Fruit fly (Drosophila melanogaster): ENCODE data around the gene CG32192.

The CG32192 gene

DNA sequence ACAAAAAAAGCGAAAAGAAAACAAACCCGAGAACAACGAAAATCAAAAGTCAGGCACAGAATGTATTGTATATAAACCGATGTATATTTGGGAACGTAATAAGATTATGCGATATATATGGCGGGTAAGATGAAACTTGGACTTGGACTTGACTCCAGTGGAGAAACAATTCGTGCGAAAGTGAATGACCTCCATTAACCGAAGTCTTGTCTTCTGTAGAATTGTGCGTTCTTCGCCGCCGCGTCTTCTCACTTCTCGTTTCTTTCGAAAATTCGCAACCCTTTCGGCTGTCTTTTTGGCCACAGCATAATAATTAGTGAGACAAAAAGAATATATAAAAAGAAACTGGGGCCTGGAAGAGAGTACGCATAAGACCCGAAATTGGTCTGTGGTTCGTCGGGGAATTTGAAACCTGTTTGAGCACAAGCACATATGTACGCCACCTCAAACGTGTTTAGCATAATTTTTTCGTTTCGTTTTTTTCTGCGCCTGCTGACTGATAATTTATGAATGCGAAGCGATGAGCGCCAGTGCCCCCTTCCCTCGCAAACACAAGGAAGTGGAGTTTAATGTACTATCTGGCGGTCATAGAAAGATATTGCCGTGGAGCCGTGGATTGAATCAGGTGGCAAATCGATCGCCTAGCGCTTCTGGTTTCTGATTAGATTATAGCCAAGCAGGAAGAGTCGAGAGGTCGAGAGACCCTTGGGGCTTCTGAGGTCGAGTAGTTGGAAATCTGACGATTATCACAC, 32.5 kb upstream of the CG32192 start:
- TF ChIP-seq CG5204 (GFP tag; optimal IDR thresholded peaks at IDR 0.05), result no peak
- no peak for TF ChIP-seq CG11617 (GFP tag; optimal IDR thresholded peaks at IDR 0.05)
- no peak for TF ChIP-seq tj (GFP tag; optimal IDR thresholded peaks at IDR 0.05)
- TF ChIP-seq CG7045 (GFP tag; optimal IDR thresholded peaks at IDR 0.05), result no peak
- no peak for TF ChIP-seq CG14711 (tag; optimal IDR thresholded peaks at IDR 0.05)
- no peak for TF ChIP-seq ovo (GFP tag; optimal IDR thresholded peaks at IDR 0.05)
- TF ChIP-seq pad (GFP tag; optimal IDR thresholded peaks at IDR 0.05), result no peak
- no peak for TF ChIP-seq Hr96 (GFP tag; optimal IDR thresholded peaks at IDR 0.05)

DNA sequence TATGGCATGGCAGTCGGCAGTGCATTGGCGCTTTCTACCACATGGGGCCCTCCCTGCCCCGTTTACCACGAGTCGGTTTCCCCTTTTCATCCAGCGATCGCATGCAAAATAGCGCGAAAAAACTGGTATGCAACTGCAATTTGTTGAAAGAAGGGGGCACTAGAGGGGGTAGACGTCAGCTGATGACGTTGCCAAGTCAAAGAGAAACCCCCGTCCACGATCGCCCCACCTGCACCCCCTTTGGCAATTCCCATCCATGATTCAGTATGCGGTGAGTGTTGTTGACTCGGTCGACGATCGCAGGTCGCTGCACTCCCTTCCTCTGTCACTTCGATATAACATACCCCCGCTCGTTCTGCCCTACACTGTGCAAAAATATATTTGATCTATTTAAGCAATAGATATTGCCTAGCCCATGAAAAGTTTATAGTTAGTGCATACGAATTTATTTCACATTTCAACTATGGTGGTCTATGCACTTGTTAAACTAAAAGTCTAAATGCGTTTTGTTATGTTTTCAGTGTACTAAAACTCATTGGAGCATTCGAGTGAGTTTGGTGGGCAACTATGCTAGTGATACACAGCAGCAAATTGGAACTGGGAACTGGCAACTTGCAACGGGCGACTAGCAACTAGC, 31.3 kb upstream of the CG32192 start:
- TF ChIP-seq tj (GFP tag; optimal IDR thresholded peaks at IDR 0.05) (peak; percentile 81), CG7045 (GFP tag; optimal IDR thresholded peaks at IDR 0.05) (no peak), CG12768 (GFP tag; optimal IDR thresholded peaks at IDR 0.05) (no peak), bab1 (GFP tag; optimal IDR thresholded peaks at IDR 0.05) (peak; percentile 52)

DNA sequence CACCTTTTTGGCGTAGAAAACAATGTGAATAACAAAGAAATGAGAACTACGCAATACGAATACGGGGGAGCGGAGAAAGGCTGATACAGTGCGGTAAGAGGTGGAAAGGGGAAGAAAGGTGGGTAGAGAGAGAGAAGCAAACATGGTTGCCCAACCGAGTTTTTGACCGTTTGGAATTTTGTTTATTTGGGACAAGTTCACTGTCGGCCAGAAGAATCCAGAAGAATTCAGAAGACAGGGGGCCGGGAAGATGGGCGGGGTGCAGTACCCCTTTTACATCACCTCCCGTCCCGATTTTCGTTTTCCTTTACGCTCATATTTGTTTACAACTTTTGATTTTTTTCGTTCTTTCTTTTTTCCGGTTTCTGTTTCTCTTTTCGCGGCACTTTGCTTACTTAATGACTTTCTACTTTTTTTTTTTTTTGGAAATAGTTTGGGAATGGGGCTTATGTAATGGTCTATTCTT, 29.7 kb upstream of the CG32192 start:
- no peak for TF ChIP-seq bab1 (GFP tag; optimal IDR thresholded peaks at IDR 0.05)
- TF ChIP-seq tj (GFP tag; optimal IDR thresholded peaks at IDR 0.05), result peak; percentile 60

DNA sequence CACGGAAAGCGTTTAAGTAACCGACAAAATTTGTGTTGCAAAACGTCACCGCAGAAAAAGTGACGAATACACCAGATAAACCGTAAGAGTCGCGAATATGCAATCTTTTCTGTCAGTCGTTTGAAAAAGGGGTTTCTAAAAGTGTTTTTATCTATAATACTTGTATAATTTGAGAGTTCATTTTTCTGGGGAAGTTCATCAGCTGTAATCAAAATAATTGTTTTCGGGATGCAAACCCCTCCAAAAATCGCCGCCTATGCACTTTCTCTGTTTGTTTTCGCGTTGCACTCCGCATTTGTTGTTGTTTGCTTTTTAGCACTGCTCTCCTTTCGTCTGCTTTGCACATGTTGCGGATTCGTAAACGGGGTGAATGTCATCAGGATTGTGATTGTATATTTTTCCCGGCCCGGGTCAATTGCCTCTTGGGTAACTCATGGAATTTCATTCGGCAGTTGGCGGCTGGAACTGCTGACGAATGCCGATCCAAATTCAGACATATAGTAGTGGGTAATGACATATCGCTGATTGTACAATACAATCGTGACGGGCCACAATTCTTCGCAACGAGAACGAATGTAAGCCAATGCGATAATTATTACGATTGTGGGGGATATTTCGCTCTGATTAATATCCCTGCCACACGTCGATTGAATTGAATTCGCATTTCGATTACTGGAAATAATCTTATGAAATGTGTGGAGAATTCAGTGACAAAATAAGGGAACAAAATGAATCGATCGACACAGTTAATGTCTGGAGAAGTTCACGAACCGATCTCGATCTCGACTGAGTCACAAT, 28.2 kb upstream of the CG32192 start:
- TF ChIP-seq bab1 (GFP tag; optimal IDR thresholded peaks at IDR 0.05) (peak; percentile 74), CG7101 (tag; optimal IDR thresholded peaks at IDR 0.05) (peak; percentile 75), CG1620 (GFP tag; optimal IDR thresholded peaks at IDR 0.05) (peak; percentile 3), pad (GFP tag; optimal IDR thresholded peaks at IDR 0.05) (peak; percentile 62), toe (GFP tag; optimal IDR thresholded peaks at IDR 0.05) (no peak), CG12768 (GFP tag; optimal IDR thresholded peaks at IDR 0.05) (peak; percentile 30), tj (GFP tag; optimal IDR thresholded peaks at IDR 0.05) (peak; percentile 99), CG11617 (GFP tag; optimal IDR thresholded peaks at IDR 0.05) (peak; percentile 54), CG5204 (GFP tag; optimal IDR thresholded peaks at IDR 0.05) (no peak), Mnt (GFP tag; optimal IDR thresholded peaks at IDR 0.05) (peak; percentile 35), Hr96 (GFP tag; optimal IDR thresholded peaks at IDR 0.05) (peak; percentile 47), Crg-1 (GFP tag; optimal IDR thresholded peaks at IDR 0.05) (no peak), CG14711 (tag; optimal IDR thresholded peaks at IDR 0.05) (peak; percentile 67), cic (GFP tag; optimal IDR thresholded peaks at IDR 0.05) (no peak), CG33017 (tag; optimal IDR thresholded peaks at IDR 0.05) (peak; percentile 34), Clk (GFP tag; optimal IDR thresholded peaks at IDR 0.05) (no peak)

DNA sequence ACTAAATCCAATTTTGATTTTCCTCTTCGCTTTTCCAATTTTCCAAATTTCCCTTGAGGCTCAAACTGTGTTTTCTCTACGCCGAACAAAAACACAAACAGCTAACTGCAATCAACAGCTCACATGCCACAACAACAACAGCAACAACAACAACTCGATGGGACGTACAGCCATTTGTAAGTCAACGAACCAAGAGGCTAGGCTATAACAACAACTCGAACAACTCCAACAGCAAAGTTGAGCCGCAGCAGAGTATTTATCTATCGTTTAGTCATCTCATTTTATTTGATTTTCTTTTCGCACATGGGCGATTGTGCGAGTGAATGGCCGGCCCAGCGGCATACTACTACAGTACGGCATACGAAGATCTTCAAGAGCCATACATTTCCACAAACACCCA, 27.3 kb upstream of the CG32192 start:
- TF ChIP-seq Mnt (GFP tag; optimal IDR thresholded peaks at IDR 0.05), result no peak
- TF ChIP-seq tj (GFP tag; optimal IDR thresholded peaks at IDR 0.05), result no peak
- TF ChIP-seq CG5204 (GFP tag; optimal IDR thresholded peaks at IDR 0.05), result no peak
- no peak for TF ChIP-seq CG7101 (tag; optimal IDR thresholded peaks at IDR 0.05)
- TF ChIP-seq CG12768 (GFP tag; optimal IDR thresholded peaks at IDR 0.05), result no peak
- TF ChIP-seq cnc (optimal IDR thresholded peaks at IDR 0.05), result no peak
- TF ChIP-seq pad (GFP tag; optimal IDR thresholded peaks at IDR 0.05), result no peak
- no peak for TF ChIP-seq CG11617 (GFP tag; optimal IDR thresholded peaks at IDR 0.05)
- TF ChIP-seq Clk (GFP tag; optimal IDR thresholded peaks at IDR 0.05), result no peak
- no peak for TF ChIP-seq Crg-1 (GFP tag; optimal IDR thresholded peaks at IDR 0.05)
- TF ChIP-seq toe (GFP tag; optimal IDR thresholded peaks at IDR 0.05), result no peak
- no peak for TF ChIP-seq cic (GFP tag; optimal IDR thresholded peaks at IDR 0.05)
- TF ChIP-seq Hr96 (GFP tag; optimal IDR thresholded peaks at IDR 0.05), result no peak
- no peak for TF ChIP-seq CG33017 (tag; optimal IDR thresholded peaks at IDR 0.05)
- TF ChIP-seq kay (GFP tag; ENCODE audit: borderline replicate concordance), result no peak

DNA sequence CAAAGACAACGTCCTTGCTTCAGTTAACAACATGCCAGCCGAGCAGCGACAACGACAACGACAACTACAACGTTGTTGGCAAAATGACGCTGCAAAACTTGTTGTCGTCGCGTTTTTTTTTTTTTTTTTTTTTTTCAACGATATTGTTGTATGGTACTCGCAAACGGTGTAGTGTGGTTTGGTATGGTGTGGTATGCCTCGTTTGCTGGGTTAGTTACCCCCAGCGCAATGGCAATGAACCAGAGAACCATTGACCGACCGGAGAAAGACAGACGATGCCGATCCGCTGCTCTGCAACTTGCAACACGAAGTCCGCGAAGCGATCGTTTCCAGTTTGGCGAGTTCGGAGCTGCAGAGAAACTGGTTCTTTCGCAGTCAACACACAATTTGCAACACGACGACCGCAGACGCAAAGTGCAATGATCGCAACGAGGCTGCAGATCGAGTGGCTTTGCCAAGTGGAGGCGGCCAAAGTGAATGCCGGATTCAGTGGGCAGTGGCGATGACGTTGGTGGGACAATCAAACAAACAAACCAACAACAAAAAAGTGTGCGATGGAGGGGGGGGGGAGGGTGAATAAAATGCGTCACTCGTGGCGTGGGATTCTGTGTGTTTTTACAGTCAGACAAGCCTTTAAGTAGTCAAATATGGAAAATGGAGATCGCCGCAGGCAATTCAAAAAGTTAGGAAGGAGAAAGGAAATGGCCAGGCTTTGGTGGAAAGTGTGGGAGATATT, 26.8 kb upstream of the CG32192 start:
- no peak for TF ChIP-seq Hr96 (GFP tag; optimal IDR thresholded peaks at IDR 0.05)
- TF ChIP-seq ovo (GFP tag; optimal IDR thresholded peaks at IDR 0.05), result no peak
- TF ChIP-seq cic (GFP tag; optimal IDR thresholded peaks at IDR 0.05), result no peak
- no peak for TF ChIP-seq Clk (GFP tag; optimal IDR thresholded peaks at IDR 0.05)
- TF ChIP-seq CG12768 (GFP tag; optimal IDR thresholded peaks at IDR 0.05), result no peak
- TF ChIP-seq Mnt (GFP tag; optimal IDR thresholded peaks at IDR 0.05), result no peak
- TF ChIP-seq CG14711 (tag; optimal IDR thresholded peaks at IDR 0.05), result no peak
- TF ChIP-seq cnc (optimal IDR thresholded peaks at IDR 0.05), result no peak
- no peak for TF ChIP-seq bab1 (GFP tag; optimal IDR thresholded peaks at IDR 0.05)
- TF ChIP-seq CG5204 (GFP tag; optimal IDR thresholded peaks at IDR 0.05), result no peak
- TF ChIP-seq CG11617 (GFP tag; optimal IDR thresholded peaks at IDR 0.05), result no peak
